Fruit fly (Drosophila melanogaster): ENCODE data around the gene CG12017.

dm6 chr3L:3240597-3241367, 39.3 kb upstream of the CG12017 start:
- TF ChIP-seq bab1 (GFP tag; optimal IDR thresholded peaks at IDR 0.05), result no peak
- TF ChIP-seq Crg-1 (GFP tag; optimal IDR thresholded peaks at IDR 0.05), result no peak
- no peak for TF ChIP-seq Mnt (GFP tag; optimal IDR thresholded peaks at IDR 0.05)
- no peak for TF ChIP-seq CG11617 (GFP tag; optimal IDR thresholded peaks at IDR 0.05)
- no peak for TF ChIP-seq CG33017 (tag; optimal IDR thresholded peaks at IDR 0.05)
- TF ChIP-seq Hr96 (GFP tag; optimal IDR thresholded peaks at IDR 0.05), result no peak
- no peak for TF ChIP-seq cic (GFP tag; optimal IDR thresholded peaks at IDR 0.05)
- TF ChIP-seq CG1620 (GFP tag; optimal IDR thresholded peaks at IDR 0.05), result no peak
- no peak for TF ChIP-seq Clk (GFP tag; optimal IDR thresholded peaks at IDR 0.05)
- no peak for TF ChIP-seq CG7045 (GFP tag; optimal IDR thresholded peaks at IDR 0.05)
